Fruit fly (Drosophila melanogaster): Measurements from ENCODE around the gene Rrp47.

dm6 chrX:15934226-15934547, 10.5 kb upstream of the Rrp47 start:
- TF ChIP-seq kay (GFP tag; ENCODE audit: borderline replicate concordance), result no peak
- no peak for TF ChIP-seq CG11617 (GFP tag; optimal IDR thresholded peaks at IDR 0.05)
- peak; percentile 7 for TF ChIP-seq CG7101 (tag; optimal IDR thresholded peaks at IDR 0.05)

Measured in whole organism, adult.